Worm (Caenorhabditis elegans): ENCODE data around the gene F11D11.6.

- TF ChIP-seq T22C8.4 (GFP tag; IDR thresholded peaks at IDR 0.05) (no peak), med-1 (GFP tag; optimal IDR thresholded peaks at IDR 0.05; ENCODE audit: insufficient read depth) (no peak), tab-1 (GFP tag; IDR thresholded peaks at IDR 0.05) (no peak), flt-1 (GFP tag; IDR thresholded peaks at IDR 0.05) (no peak), klf-2 (GFP tag; conservative IDR thresholded peaks at IDR 0.05) (no peak), cog-1 (tag; optimal IDR thresholded peaks at IDR 0.05) (no peak), ref-1 (GFP tag; conservative IDR thresholded peaks at IDR 0.05) (no peak), ztf-23 (GFP tag; IDR thresholded peaks at IDR 0.05) (no peak), ztf-29 (GFP tag; IDR thresholded peaks at IDR 0.05) (no peak)
Measured at ce11 chrV:18729324-18729924, 23.5 kb downstream of the F11D11.6 start, which contains the start of gene asp-19.
